Fruit fly (Drosophila melanogaster) whole organism, embryonic: Measurements from ENCODE around the gene CG10254.

Experiments
- Awh ChIP-seq: fragments of 200-800 bp; sonication (Bioruptor generic); IDR thresholded peaks from 2 replicates; pipeline ENCODE4, ENCODE4 v1.3.6; 2022; ENCODE audit warnings: missing biosample characterization, missing genetic modification characterization
- CG10431 ChIP-seq: fragments of 200-800 bp; sonication (Bioruptor generic); optimal IDR thresholded peaks from 3 replicates; lab custom pipeline; 2018; ENCODE audit warnings: missing biosample characterization, mild to moderate bottlenecking, missing genetic modification characterization
- CG11456 ChIP-seq: fragments of 200-800 bp; sonication (Bioruptor generic); IDR thresholded peaks from 3 replicates; pipeline ENCODE4 v1.3.6; 2022; ENCODE audit warnings: missing biosample characterization, missing genetic modification characterization
- CG12155 ChIP-seq: fragments of 200-800 bp; sonication (Bioruptor generic); optimal IDR thresholded peaks from 3 replicates; lab custom pipeline; 2016; ENCODE audit warnings: missing biosample characterization, missing genetic modification characterization
- CG13287 ChIP-seq: fragments of 200-800 bp; sonication (Bioruptor generic); IDR thresholded peaks from 2 replicates; pipeline ENCODE4 v1.3.6; 2022; ENCODE audit warnings: missing biosample characterization, missing genetic modification characterization; ENCODE audit not compliant: partially characterized antibody
- CG15479 ChIP-seq: fragments of 200-800 bp; sonication (Bioruptor generic); optimal IDR thresholded peaks from 3 replicates; lab custom pipeline; 2019; ENCODE audit warnings: missing biosample characterization, mild to moderate bottlenecking, missing genetic modification characterization, moderate library complexity
- CG15601 ChIP-seq: fragments of 200-800 bp; sonication (Bioruptor generic); optimal IDR thresholded peaks from 3 replicates; lab custom pipeline; 2019; ENCODE audit warnings: missing biosample characterization, mild to moderate bottlenecking, missing genetic modification characterization, moderate library complexity
- CG1603 ChIP-seq: fragments of 200-800 bp; sonication (Bioruptor generic); optimal IDR thresholded peaks from 2 replicates; lab custom pipeline; 2019; ENCODE audit warnings: missing biosample characterization, mild to moderate bottlenecking, missing genetic modification characterization, moderate library complexity
- CG16779 ChIP-seq: fragments of 200-800 bp; sonication (Bioruptor generic); IDR thresholded peaks from 2 replicates; pipeline ENCODE4 v1.3.6; 2022; ENCODE audit warnings: missing biosample characterization, missing genetic modification characterization
- CG16863 ChIP-seq: fragments of 200-800 bp; sonication (Bioruptor generic); optimal IDR thresholded peaks from 3 replicates; lab custom pipeline; 2016; ENCODE audit warnings: missing biosample characterization, missing genetic modification characterization
- CG18476 ChIP-seq: fragments of 200-800 bp; sonication (Bioruptor generic); optimal IDR thresholded peaks from 2 replicates; lab custom pipeline; 2016; ENCODE audit warnings: missing biosample characterization, mild to moderate bottlenecking, missing genetic modification characterization
- CG30020 ChIP-seq: fragments of 200-800 bp; optimal IDR thresholded peaks from 2 replicates; lab custom pipeline; 2019; ENCODE audit warnings: missing biosample characterization, mild to moderate bottlenecking, missing genetic modification characterization, moderate library complexity
- CG30403 ChIP-seq: fragments of 200-800 bp; sonication (Bioruptor generic); optimal IDR thresholded peaks from 3 replicates; lab custom pipeline; 2016; ENCODE audit warnings: missing biosample characterization, missing genetic modification characterization
- CG34224 ChIP-seq: fragments of 200-800 bp; sonication (Bioruptor generic); IDR thresholded peaks from 3 replicates; pipeline ENCODE4 v1.3.6; 2022; ENCODE audit warnings: missing biosample characterization, missing genetic modification characterization; ENCODE audit not compliant: partially characterized antibody
- CG4854 ChIP-seq: fragments of 200-800 bp; sonication (Bioruptor generic); optimal IDR thresholded peaks from 2 replicates; lab custom pipeline; 2016; ENCODE audit warnings: missing biosample characterization, missing genetic modification characterization, inconsistent platforms
- CG7786 ChIP-seq: fragments of 200-800 bp; sonication (Bioruptor generic); optimal IDR thresholded peaks from 2 replicates; lab custom pipeline; 2016; ENCODE audit warnings: missing biosample characterization, missing genetic modification characterization
- CG8290 ChIP-seq, 3 experiments: fragments of 200-800 bp; sonication (Bioruptor generic); optimal IDR thresholded peaks; 2 replicates each; lab custom pipeline; 2016 to 2019; ENCODE audit warnings: missing biosample characterization in 3 of 3, missing genetic modification characterization in 3 of 3, mild to moderate bottlenecking in 2 of 3, moderate library complexity in 1 of 3
- CG8388 ChIP-seq: fragments of 200-800 bp; sonication (Bioruptor generic); optimal IDR thresholded peaks from 2 replicates; lab custom pipeline; 2019; ENCODE audit warnings: missing biosample characterization, mild to moderate bottlenecking, missing genetic modification characterization, moderate library complexity
- D ChIP-seq, 2 experiments: fragments of 200-800 bp in 1 of 2; fragments of >200 bp in 1 of 2; sonication (Bioruptor generic) in 1 of 2; optimal IDR thresholded peaks; 2 replicates in 1 of 2; 3 replicates in 1 of 2; lab custom pipeline; 2017; ENCODE audit warnings: mild to moderate bottlenecking in 1 of 2, missing biosample characterization in 1 of 2, missing genetic modification characterization in 1 of 2, missing genetic modification reagents in 1 of 2
- Doc2 ChIP-seq: fragments of 200-800 bp; sonication (Bioruptor generic); IDR thresholded peaks from 2 replicates; pipeline ENCODE4 v1.3.6; 2022; ENCODE audit warnings: missing biosample characterization, missing genetic modification characterization
- Ets97D ChIP-seq: fragments of 200-800 bp; sonication (Bioruptor generic); optimal IDR thresholded peaks from 3 replicates; lab custom pipeline; 2016; ENCODE audit warnings: missing biosample characterization, missing genetic modification characterization
- HLH54F ChIP-seq: fragments of 200-800 bp; sonication (Bioruptor generic); optimal IDR thresholded peaks from 3 replicates; lab custom pipeline; 2016; ENCODE audit warnings: missing biosample characterization, missing genetic modification characterization
- Hr39 ChIP-seq: fragments of >200 bp; optimal IDR thresholded peaks from 2 replicates; lab custom pipeline; 2017
- Hr51 ChIP-seq, 2 experiments: fragments of 200-800 bp; sonication (Bioruptor generic); optimal IDR thresholded peaks; 2 replicates in 1 of 2; 3 replicates in 1 of 2; lab custom pipeline; 2016 to 2018; ENCODE audit warnings: missing biosample characterization in 2 of 2, missing genetic modification characterization in 2 of 2, mild to moderate bottlenecking in 1 of 2, moderate library complexity in 1 of 2
- Nf-YC ChIP-seq: fragments of 200-800 bp; optimal IDR thresholded peaks from 3 replicates; lab custom pipeline; 2019; ENCODE audit warnings: missing biosample characterization, mild to moderate bottlenecking, missing genetic modification characterization, moderate library complexity
- Sin3A ChIP-seq: fragments of >200 bp; optimal IDR thresholded peaks from 2 replicates; lab custom pipeline; 2018
- Vsx1 ChIP-seq: fragments of 200-800 bp; sonication (Bioruptor generic); optimal IDR thresholded peaks from 2 replicates; lab custom pipeline; 2017; ENCODE audit warnings: missing biosample characterization, mild to moderate bottlenecking, missing genetic modification characterization, missing genetic modification reagents
- Xbp1 ChIP-seq: fragments of 200-800 bp; sonication (Bioruptor generic); optimal IDR thresholded peaks from 3 replicates; lab custom pipeline; 2016; ENCODE audit warnings: missing biosample characterization, mild to moderate bottlenecking, missing genetic modification characterization
- chinmo ChIP-seq: fragments of 200-800 bp; sonication (Bioruptor generic); IDR thresholded peaks from 4 replicates; pipeline ENCODE4 v1.3.6; 2022; ENCODE audit warnings: missing biosample characterization, missing genetic modification characterization; ENCODE audit not compliant: partially characterized antibody
- chm ChIP-seq: fragments of 200-800 bp; sonication (Bioruptor generic); IDR thresholded peaks from 2 replicates; pipeline ENCODE4 v1.3.6; 2022; ENCODE audit warnings: missing biosample characterization, missing genetic modification characterization
- en ChIP-seq: fragments of 200-800 bp; sonication (Bioruptor generic); optimal IDR thresholded peaks from 2 replicates; lab custom pipeline; 2016; ENCODE audit warnings: missing biosample characterization, missing genetic modification characterization
- ewg ChIP-seq: fragments of 200-800 bp; sonication (Bioruptor generic); optimal IDR thresholded peaks from 3 replicates; lab custom pipeline; 2017; ENCODE audit warnings: mild to moderate bottlenecking, missing biosample characterization, missing genetic modification reagents, missing genetic modification characterization
- fru ChIP-seq: fragments of >200 bp; optimal IDR thresholded peaks from 2 replicates; lab custom pipeline; 2017
- gcm ChIP-seq: fragments of 200-800 bp; sonication (Bioruptor generic); optimal IDR thresholded peaks from 2 replicates; lab custom pipeline; 2019; ENCODE audit warnings: missing biosample characterization, mild to moderate bottlenecking, missing genetic modification characterization, moderate library complexity
- jing ChIP-seq: fragments of 200-800 bp; sonication (Bioruptor generic); optimal IDR thresholded peaks from 2 replicates; lab custom pipeline; 2018; ENCODE audit warnings: missing biosample characterization, mild to moderate bottlenecking, missing genetic modification characterization
- jumu ChIP-seq: fragments of 200-800 bp; sonication (Bioruptor generic); optimal IDR thresholded peaks from 3 replicates; lab custom pipeline; 2016; ENCODE audit warnings: missing biosample characterization, missing genetic modification characterization
- knrl ChIP-seq: fragments of 200-800 bp; sonication (Bioruptor generic); IDR thresholded peaks from 3 replicates; pipeline ENCODE4 v1.3.6; 2022; ENCODE audit warnings: missing biosample characterization, missing genetic modification characterization; ENCODE audit not compliant: partially characterized antibody
- onecut ChIP-seq: fragments of 200-800 bp; sonication (Bioruptor generic); IDR thresholded peaks from 2 replicates; pipeline ENCODE4 v1.3.6; 2022; ENCODE audit warnings: missing biosample characterization, missing genetic modification characterization
- pfk ChIP-seq: fragments of 200-800 bp; sonication (Bioruptor generic); optimal IDR thresholded peaks from 2 replicates; lab custom pipeline; 2018; ENCODE audit warnings: missing biosample characterization, mild to moderate bottlenecking, missing genetic modification characterization, moderate library complexity
- psq ChIP-seq: fragments of 200-800 bp; sonication (Bioruptor generic); optimal IDR thresholded peaks from 2 replicates; lab custom pipeline; 2017; ENCODE audit warnings: missing biosample characterization, missing genetic modification characterization
- row ChIP-seq: fragments of 200-800 bp; sonication (Bioruptor generic); IDR thresholded peaks from 3 replicates; pipeline ENCODE4 v1.3.6; 2022; ENCODE audit warnings: missing biosample characterization, missing genetic modification characterization
- salm ChIP-seq: fragments of 200-800 bp; sonication (Bioruptor generic); optimal IDR thresholded peaks from 2 replicates; lab custom pipeline; 2018; ENCODE audit warnings: missing biosample characterization, mild to moderate bottlenecking, missing genetic modification characterization
- scrt ChIP-seq: fragments of 200-800 bp; sonication (Bioruptor generic); optimal IDR thresholded peaks from 2 replicates; lab custom pipeline; 2018; ENCODE audit warnings: missing biosample characterization, mild to moderate bottlenecking, missing genetic modification characterization, moderate library complexity
- sens ChIP-seq: fragments of 200-800 bp; sonication (Bioruptor generic); peaks from one replicate; lab custom pipeline; 2016; ENCODE audit warnings: missing biosample characterization, missing genetic modification characterization
- seq ChIP-seq: fragments of 200-800 bp; sonication (Bioruptor generic); IDR thresholded peaks from 2 replicates; pipeline ENCODE4 v1.3.6; 2022; ENCODE audit warnings: missing biosample characterization, missing genetic modification characterization
- slp2 ChIP-seq: fragments of 200-800 bp; sonication (Bioruptor generic); optimal IDR thresholded peaks from 2 replicates; lab custom pipeline; 2016; ENCODE audit warnings: missing biosample characterization, missing genetic modification characterization
- toy ChIP-seq: fragments of 200-800 bp; sonication (Bioruptor generic); IDR thresholded peaks from 2 replicates; pipeline ENCODE4 v1.3.6; 2022; ENCODE audit warnings: missing biosample characterization, missing genetic modification characterization
- wek ChIP-seq: fragments of 200-800 bp; sonication (Bioruptor generic); optimal IDR thresholded peaks from 3 replicates; lab custom pipeline; 2018; ENCODE audit warnings: missing biosample characterization, mild to moderate bottlenecking, missing genetic modification characterization, moderate library complexity
- zen ChIP-seq: fragments of 200-800 bp; sonication (Bioruptor generic); optimal IDR thresholded peaks from 3 replicates; lab custom pipeline; 2018; ENCODE audit warnings: missing biosample characterization, mild to moderate bottlenecking, missing genetic modification characterization, moderate library complexity

CG10254 gene

DNA sequence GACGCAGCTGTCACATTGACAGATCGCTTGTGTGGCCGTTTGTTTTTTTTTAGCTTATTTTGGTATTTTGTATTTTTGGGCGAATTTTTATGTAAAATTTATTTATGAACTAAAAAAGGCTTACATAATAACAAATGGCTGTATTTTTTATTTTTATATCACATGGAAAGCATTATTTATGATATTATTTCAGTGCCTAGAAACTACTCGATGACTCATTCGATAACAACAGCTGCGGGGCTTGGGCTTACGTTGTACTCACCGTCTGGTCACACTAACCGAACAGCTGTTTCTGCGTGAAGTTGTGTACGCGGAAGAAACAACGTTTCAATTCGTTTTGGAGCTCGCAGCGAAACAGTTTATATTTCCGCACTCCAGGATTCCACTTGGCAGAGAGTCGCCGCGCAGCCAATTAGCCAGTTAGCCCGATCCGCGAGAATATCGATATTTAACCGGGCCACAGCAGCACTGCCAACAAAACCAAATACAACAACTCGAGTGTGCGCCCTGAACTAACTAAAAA lies 38.3 kb upstream of the CG10254 start, which contains the start of the genes Hmgcr and Rpn9 (continued):
- TF ChIP-seq wek (GFP tag; lab: Kevin White, UChicago) = peak; percentile 30
- no peak for TF ChIP-seq en (GFP tag; lab: Kevin White, UChicago)
- TF ChIP-seq Awh (GFP tag; lab: Robert Waterston, UW) = peak; percentile 34; the same call in 1 of the 2 replicates
- TF ChIP-seq CG13287 (GFP tag; lab: Robert Waterston, UW) = peak; percentile 57; the same call in 1 of the 2 replicates
- no peak for TF ChIP-seq CG16779 (GFP tag; lab: Robert Waterston, UW)
- TF ChIP-seq chinmo (GFP tag; lab: Robert Waterston, UW) = no peak
- peak; percentile 58 for TF ChIP-seq CG1603 (tag; lab: Kevin White, UChicago)
- TF ChIP-seq slp2 (GFP tag; lab: Kevin White, UChicago) = no peak
- peak; percentile 68 for TF ChIP-seq Vsx1 (GFP tag; lab: Kevin White, UChicago)
- TF ChIP-seq chm (GFP tag; lab: Robert Waterston, UW) = peak; percentile 70; the same call in 1 of the 2 replicates
- peak; percentile 31 for TF ChIP-seq salm (tag; lab: Kevin White, UChicago)
- TF ChIP-seq onecut (GFP tag; lab: Robert Waterston, UW) = peak; percentile 26; the same call in 1 of the 2 replicates
- no peak for TF ChIP-seq CG12155 (GFP tag; lab: Kevin White, UChicago)
- TF ChIP-seq sens = peak; percentile 88
- TF ChIP-seq CG18476 = no peak
- peak; percentile 30 for TF ChIP-seq gcm (GFP tag; lab: Kevin White, UChicago)
- peak; percentile 70 for TF ChIP-seq ewg
- no peak for TF ChIP-seq CG16863 (GFP tag; lab: Kevin White, UChicago)
- TF ChIP-seq Doc2 = no peak
- no peak for TF ChIP-seq psq
- TF ChIP-seq Ets97D (GFP tag; lab: Kevin White, UChicago) = peak; percentile 92
- peak; percentile 8 for TF ChIP-seq jumu (GFP tag; lab: Kevin White, UChicago)
- no peak for TF ChIP-seq fru
- TF ChIP-seq scrt (GFP tag; lab: Kevin White, UChicago) = peak; percentile 18
- no peak for TF ChIP-seq CG15479 (GFP tag; lab: Kevin White, UChicago)
- peak; percentile 76 for TF ChIP-seq CG15601 (tag; lab: Kevin White, UChicago)
- peak; percentile 95 for TF ChIP-seq Sin3A (lab: Kevin White, UChicago)
- TF ChIP-seq zen = peak; percentile 45
- TF ChIP-seq row = 0 out of 3 replicates have a peak, but pooled peaks have one; percentile 17
- no peak for TF ChIP-seq Hr39
- TF ChIP-seq CG4854 (GFP tag; lab: Kevin White, UChicago) = no peak
- TF ChIP-seq CG30020 (tag; lab: Kevin White, UChicago) = peak; percentile 20
- TF ChIP-seq D (optimal IDR thresholded peaks at IDR 0.05; lab: Kevin White, UChicago) = no peak
- TF ChIP-seq D (GFP tag; optimal IDR thresholded peaks at IDR 0.05; lab: Kevin White, UChicago) = no peak
- peak in 1 of 2 experiments; percentile 11 for TF ChIP-seq Hr51 (GFP tag; optimal IDR thresholded peaks at IDR 0.05; lab: Kevin White, UChicago)
- TF ChIP-seq CG8290 (GFP tag; optimal IDR thresholded peaks at IDR 0.05; lab: Kevin White, UChicago) = peak; percentile 8
- TF ChIP-seq CG8290 (tag; optimal IDR thresholded peaks at IDR 0.05; lab: Kevin White, UChicago) = peak in 1 of 2 experiments; percentile 47
- TF ChIP-seq HLH54F = no peak
- TF ChIP-seq CG30403 (GFP tag; lab: Kevin White, UChicago) = peak; percentile 13
- no peak for TF ChIP-seq toy (GFP tag; lab: Robert Waterston, UW)
- peak; percentile 38 for TF ChIP-seq Nf-YC (tag; lab: Kevin White, UChicago)
- TF ChIP-seq pfk (GFP tag; lab: Kevin White, UChicago) = peak; percentile 8
- peak; percentile 54 for TF ChIP-seq CG10431 (GFP tag; lab: Kevin White, UChicago)
- TF ChIP-seq CG8388 (GFP tag; lab: Kevin White, UChicago) = no peak
- peak; percentile 38; the same call in 1 of the 3 replicates for TF ChIP-seq CG34224 (GFP tag; lab: Robert Waterston, UW)
- TF ChIP-seq CG11456 (GFP tag; lab: Robert Waterston, UW) = no peak
- no peak for TF ChIP-seq seq
- TF ChIP-seq knrl (GFP tag; lab: Robert Waterston, UW) = peak; percentile 9; the same call in 1 of the 3 replicates
- TF ChIP-seq Xbp1 (GFP tag; lab: Kevin White, UChicago) = peak; percentile 12
- no peak for TF ChIP-seq CG7786 (GFP tag; lab: Kevin White, UChicago)
- no peak for TF ChIP-seq jing (GFP tag; lab: Kevin White, UChicago)
